Fruit fly (Drosophila melanogaster) whole organism, wandering third instar larva: ENCODE results near the gene CG12236.
A peak's percentile ranks its signal among the peaks of the same experiment; 100 is the strongest.

Experiments used
- Abd-B ChIP-seq: fragments of >200 bp; optimal IDR thresholded peaks from 2 replicates; lab custom pipeline; 2017; ENCODE audit warnings: missing biosample characterization, missing genetic modification characterization
- CG32264 ChIP-seq: fragments of 200-800 bp; sonication (Bioruptor generic); optimal IDR thresholded peaks from 2 replicates; lab custom pipeline; 2016; ENCODE audit warnings: missing biosample characterization, missing genetic modification characterization
- CG9705 ChIP-seq: fragments of 200-800 bp; sonication (Bioruptor generic); optimal IDR thresholded peaks from 2 replicates; lab custom pipeline; 2018; ENCODE audit warnings: missing biosample characterization, mild to moderate bottlenecking, missing genetic modification characterization
- CrebA ChIP-seq: fragments of 200-800 bp; sonication (Bioruptor generic); optimal IDR thresholded peaks from 2 replicates; lab custom pipeline; 2016; ENCODE audit warnings: missing biosample characterization, mild to moderate bottlenecking, missing genetic modification characterization, borderline replicate concordance
- Dfd ChIP-seq: fragments of >200 bp; optimal IDR thresholded peaks from 2 replicates; lab custom pipeline; 2017; ENCODE audit warnings: missing biosample characterization, missing genetic modification characterization
- Dif ChIP-seq: fragments of 200-275, 200-300 bp; sonication (Bioruptor generic); optimal IDR thresholded peaks from 2 replicates; lab custom pipeline; 2018; ENCODE audit warnings: missing biosample characterization, missing genetic modification characterization; ENCODE audit not compliant: partially characterized antibody
- GATAd ChIP-seq: sonication (Bioruptor generic); optimal IDR thresholded peaks from 2 replicates; lab custom pipeline; 2016; ENCODE audit warnings: missing biosample characterization, missing genetic modification characterization
- HLH106 ChIP-seq: fragments of 200-800 bp; optimal IDR thresholded peaks from 3 replicates; lab custom pipeline; 2019; ENCODE audit warnings: missing biosample characterization, mild to moderate bottlenecking, missing genetic modification characterization, moderate library complexity
- Hnf4 ChIP-seq: fragments of 200-800 bp; sonication (Bioruptor generic); optimal IDR thresholded peaks from 2 replicates; lab custom pipeline; 2016; ENCODE audit warnings: missing biosample characterization, mild to moderate bottlenecking, missing genetic modification characterization
- Hr78 ChIP-seq: fragments of >200 bp; optimal IDR thresholded peaks from 2 replicates; lab custom pipeline; 2017; ENCODE audit warnings: missing biosample characterization, missing genetic modification characterization
- Hr83 ChIP-seq: fragments of 200-300 bp; sonication (Bioruptor generic); optimal IDR thresholded peaks from 2 replicates; lab custom pipeline; 2016; ENCODE audit warnings: missing biosample characterization, mild to moderate bottlenecking, missing genetic modification characterization, moderate library complexity; ENCODE audit not compliant: poor library complexity, severe bottlenecking
- Jra ChIP-seq: sonication (Bioruptor generic); optimal IDR thresholded peaks from 2 replicates; lab custom pipeline; 2016; ENCODE audit warnings: missing biosample characterization, missing genetic modification characterization
- Mio ChIP-seq: sonication (Bioruptor generic); optimal IDR thresholded peaks from 2 replicates; lab custom pipeline; 2016; ENCODE audit warnings: missing biosample characterization, missing genetic modification characterization
- Myc ChIP-seq: fragments of >200 bp; optimal IDR thresholded peaks from 2 replicates; lab custom pipeline; 2017
- N ChIP-seq: fragments of >200 bp; optimal IDR thresholded peaks from 2 replicates; lab custom pipeline; 2018; ENCODE audit warnings: missing biosample characterization, missing external identifiers, missing genetic modification characterization
- OdsH ChIP-seq: fragments of 200-800 bp; sonication (Bioruptor generic); optimal IDR thresholded peaks from 2 replicates; lab custom pipeline; 2016; ENCODE audit warnings: missing biosample characterization, mild to moderate bottlenecking, missing genetic modification characterization
- Rel ChIP-seq, 2 experiments: fragments of 200-800 bp; sonication (Bioruptor generic) in 1 of 2; optimal IDR thresholded peaks; 2 replicates in 1 of 2; 3 replicates in 1 of 2; lab custom pipeline; 2016 to 2019; ENCODE audit warnings: mild to moderate bottlenecking in 2 of 2, missing biosample characterization in 2 of 2, missing genetic modification characterization in 2 of 2, moderate library complexity in 1 of 2
- Sp1 ChIP-seq: fragments of 200-800 bp; sonication (Bioruptor generic); optimal IDR thresholded peaks from 3 replicates; lab custom pipeline; 2019; ENCODE audit warnings: missing biosample characterization, mild to moderate bottlenecking, missing genetic modification characterization, moderate library complexity
- Vsx2 ChIP-seq: fragments of 200-300, 225-300 bp; sonication (Bioruptor generic); optimal IDR thresholded peaks from 2 replicates; lab custom pipeline; 2018; ENCODE audit warnings: missing biosample characterization, missing genetic modification characterization; ENCODE audit not compliant: partially characterized antibody
- br ChIP-seq: fragments of 200-800 bp; sonication (Bioruptor generic); optimal IDR thresholded peaks from 2 replicates; lab custom pipeline; 2016; ENCODE audit warnings: missing biosample characterization, missing genetic modification characterization
- brk ChIP-seq: fragments of 200-800 bp; sonication (Bioruptor generic); optimal IDR thresholded peaks from 2 replicates; lab custom pipeline; 2016; ENCODE audit warnings: missing biosample characterization, mild to moderate bottlenecking, missing genetic modification characterization
- dl ChIP-seq, 2 experiments: fragments of 175-275, 200-275 bp in 1 of 2; fragments of 200-275 bp in 1 of 2; sonication (Bioruptor generic); optimal IDR thresholded peaks; lab custom pipeline; 2018; ENCODE audit warnings: mild to moderate bottlenecking in 2 of 2, missing biosample characterization in 2 of 2, missing genetic modification characterization in 2 of 2, moderate library complexity in 2 of 2; ENCODE audit not compliant: partially characterized antibody in 2 of 2, insufficient read depth in 1 of 2
- dmrt93B ChIP-seq: fragments of 200-800 bp; sonication (Bioruptor generic); optimal IDR thresholded peaks from 2 replicates; lab custom pipeline; 2018; ENCODE audit warnings: missing biosample characterization, mild to moderate bottlenecking, missing genetic modification characterization
- dsf ChIP-seq: sonication (Bioruptor generic); optimal IDR thresholded peaks from 2 replicates; lab custom pipeline; 2016; ENCODE audit warnings: missing biosample characterization, missing genetic modification characterization, borderline replicate concordance
- ey ChIP-seq: fragments of 200-800 bp; sonication (Bioruptor generic); optimal IDR thresholded peaks from 2 replicates; lab custom pipeline; 2016; ENCODE audit warnings: missing biosample characterization, missing genetic modification characterization
- foxo ChIP-seq, 2 experiments: fragments of 200-800 bp; sonication (Bioruptor generic); optimal IDR thresholded peaks; 2 replicates in 1 of 2; 3 replicates in 1 of 2; lab custom pipeline; 2016 to 2017; ENCODE audit warnings: missing biosample characterization in 2 of 2, missing genetic modification characterization in 2 of 2
- fru ChIP-seq: fragments of 200-800 bp; sonication (Bioruptor generic); optimal IDR thresholded peaks from 3 replicates; lab custom pipeline; 2016; ENCODE audit warnings: missing biosample characterization, mild to moderate bottlenecking, missing genetic modification characterization
- h ChIP-seq: fragments of 200-800 bp; sonication (Bioruptor generic); optimal IDR thresholded peaks from 3 replicates; lab custom pipeline; 2016; ENCODE audit warnings: missing biosample characterization, mild to moderate bottlenecking, missing genetic modification characterization
- jim ChIP-seq: fragments of 175-275, 200-325 bp; sonication (Bioruptor generic); optimal IDR thresholded peaks from 2 replicates; lab custom pipeline; 2016; ENCODE audit warnings: missing biosample characterization, mild to moderate bottlenecking, missing genetic modification characterization
- lola ChIP-seq: fragments of >200 bp; optimal IDR thresholded peaks from 2 replicates; lab custom pipeline; 2017; ENCODE audit warnings: missing biosample characterization, missing genetic modification characterization
- pan ChIP-seq: fragments of >200 bp; optimal IDR thresholded peaks from 2 replicates; lab custom pipeline; 2017
- psq ChIP-seq: fragments of 200-800 bp; sonication (Bioruptor generic); optimal IDR thresholded peaks from 3 replicates; lab custom pipeline; 2017; ENCODE audit warnings: missing biosample characterization, mild to moderate bottlenecking, missing genetic modification characterization, moderate library complexity
- rgr ChIP-seq: fragments of 200-800 bp; sonication (Bioruptor generic); optimal IDR thresholded peaks from 3 replicates; lab custom pipeline; 2016; ENCODE audit warnings: missing biosample characterization, mild to moderate bottlenecking, missing genetic modification characterization
- sage ChIP-seq: fragments of 200-800 bp; sonication (Bioruptor generic); optimal IDR thresholded peaks from 2 replicates; lab custom pipeline; 2016; ENCODE audit warnings: missing biosample characterization, mild to moderate bottlenecking, missing genetic modification characterization
- sv ChIP-seq: fragments of 200-800 bp; sonication (Bioruptor generic); optimal IDR thresholded peaks from 3 replicates; lab custom pipeline; 2016; ENCODE audit warnings: missing biosample characterization, missing genetic modification characterization
- tai ChIP-seq: sonication (Bioruptor generic); optimal IDR thresholded peaks from 2 replicates; lab custom pipeline; 2016; ENCODE audit warnings: missing biosample characterization, missing genetic modification characterization
- usp ChIP-seq: fragments of >200 bp; optimal IDR thresholded peaks from 2 replicates; lab custom pipeline; 2017; ENCODE audit warnings: missing biosample characterization, missing genetic modification characterization
- woc ChIP-seq: sonication (Bioruptor generic); optimal IDR thresholded peaks from 2 replicates; lab custom pipeline; 2016; ENCODE audit warnings: missing biosample characterization, mild to moderate bottlenecking, missing genetic modification characterization

The CG12236 gene

DNA sequence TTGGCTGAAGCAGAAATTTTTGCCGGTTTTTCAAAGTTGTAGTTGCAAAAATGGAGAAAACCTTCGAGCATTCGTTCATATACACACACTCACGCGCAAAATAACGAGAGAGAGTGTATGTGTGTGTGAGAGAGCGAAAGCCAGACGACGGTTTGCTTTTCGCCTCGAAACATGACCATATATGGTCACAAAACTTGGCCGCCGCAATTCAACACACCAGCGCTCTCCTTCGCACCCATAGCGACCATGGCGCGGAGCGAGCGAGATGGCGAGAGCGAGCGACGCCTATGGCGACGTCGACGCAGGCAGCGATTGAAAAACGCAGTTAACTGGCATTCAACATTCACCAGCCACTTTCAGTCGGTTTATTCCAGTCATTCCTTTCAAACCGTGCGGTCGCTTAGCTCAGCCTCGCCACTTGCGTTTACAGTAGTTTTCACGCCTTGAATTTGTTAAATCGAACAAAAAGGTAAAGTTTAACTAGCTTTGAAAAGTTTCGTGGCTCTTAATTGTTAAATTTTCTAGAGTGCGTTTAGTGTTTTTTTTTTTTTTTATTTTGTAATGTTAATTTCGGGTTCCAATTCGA lies 6.2 kb upstream of the CG12236 start:
- no peak for TF ChIP-seq N (GFP tag; lab: Kevin White, UChicago)
- TF ChIP-seq psq (GFP tag; lab: Kevin White, UChicago), result peak; percentile 85
- peak; percentile 6 for TF ChIP-seq brk (GFP tag; lab: Kevin White, UChicago)
- TF ChIP-seq rgr (GFP tag; lab: Kevin White, UChicago), result peak; percentile 26
- TF ChIP-seq Dfd (GFP tag; lab: Kevin White, UChicago), result no peak
- peak; percentile 10 for TF ChIP-seq Jra
- TF ChIP-seq dl (GFP tag; optimal IDR thresholded peaks at IDR 0.05; lab: Kevin White, UChicago; ENCODE audit: insufficient read depth in 1 of 2, partially characterized antibody in 2 of 2), result no peak
- TF ChIP-seq h (GFP tag; lab: Kevin White, UChicago), result peak; percentile 36
- TF ChIP-seq CG32264, result no peak
- peak; percentile 45 for TF ChIP-seq Dif (GFP tag; lab: Kevin White, UChicago)
- TF ChIP-seq Hnf4 (GFP tag; lab: Kevin White, UChicago), result peak; percentile 55
- peak; percentile 40 for TF ChIP-seq woc (GFP tag; lab: Kevin White, UChicago)
- TF ChIP-seq sv, result peak; percentile 49
- peak; percentile 50 for TF ChIP-seq Sp1
- peak; percentile 60 for TF ChIP-seq Hr83 (GFP tag; lab: Kevin White, UChicago)
- no peak for TF ChIP-seq Rel (GFP tag; optimal IDR thresholded peaks at IDR 0.05; lab: Kevin White, UChicago)
- TF ChIP-seq Rel (tag; optimal IDR thresholded peaks at IDR 0.05; lab: Kevin White, UChicago), result peak; percentile 65
- TF ChIP-seq foxo (GFP tag; optimal IDR thresholded peaks at IDR 0.05; lab: Kevin White, UChicago), result peak in 1 of 2 experiments; percentile 42
- TF ChIP-seq br, result peak; percentile 33
- peak; percentile 65 for TF ChIP-seq fru (GFP tag; lab: Kevin White, UChicago)
- TF ChIP-seq ey (GFP tag; lab: Kevin White, UChicago), result peak; percentile 14

DNA sequence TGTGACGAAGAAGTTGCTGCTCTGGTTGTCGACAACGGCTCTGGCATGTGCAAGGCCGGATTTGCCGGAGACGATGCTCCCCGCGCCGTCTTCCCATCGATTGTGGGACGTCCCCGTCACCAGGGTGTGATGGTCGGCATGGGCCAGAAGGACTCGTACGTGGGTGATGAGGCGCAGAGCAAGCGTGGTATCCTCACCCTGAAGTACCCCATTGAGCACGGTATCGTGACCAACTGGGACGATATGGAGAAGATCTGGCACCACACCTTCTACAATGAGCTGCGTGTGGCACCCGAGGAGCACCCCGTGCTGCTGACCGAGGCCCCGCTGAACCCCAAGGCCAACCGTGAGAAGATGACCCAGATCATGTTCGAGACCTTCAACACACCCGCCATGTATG lies 5.2 kb upstream of the CG12236 start:
- TF ChIP-seq Hr78 (GFP tag; lab: Kevin White, UChicago) (no peak), Rel (GFP tag; optimal IDR thresholded peaks at IDR 0.05; lab: Kevin White, UChicago) (no peak), Rel (tag; optimal IDR thresholded peaks at IDR 0.05; lab: Kevin White, UChicago) (peak; percentile 52)

DNA sequence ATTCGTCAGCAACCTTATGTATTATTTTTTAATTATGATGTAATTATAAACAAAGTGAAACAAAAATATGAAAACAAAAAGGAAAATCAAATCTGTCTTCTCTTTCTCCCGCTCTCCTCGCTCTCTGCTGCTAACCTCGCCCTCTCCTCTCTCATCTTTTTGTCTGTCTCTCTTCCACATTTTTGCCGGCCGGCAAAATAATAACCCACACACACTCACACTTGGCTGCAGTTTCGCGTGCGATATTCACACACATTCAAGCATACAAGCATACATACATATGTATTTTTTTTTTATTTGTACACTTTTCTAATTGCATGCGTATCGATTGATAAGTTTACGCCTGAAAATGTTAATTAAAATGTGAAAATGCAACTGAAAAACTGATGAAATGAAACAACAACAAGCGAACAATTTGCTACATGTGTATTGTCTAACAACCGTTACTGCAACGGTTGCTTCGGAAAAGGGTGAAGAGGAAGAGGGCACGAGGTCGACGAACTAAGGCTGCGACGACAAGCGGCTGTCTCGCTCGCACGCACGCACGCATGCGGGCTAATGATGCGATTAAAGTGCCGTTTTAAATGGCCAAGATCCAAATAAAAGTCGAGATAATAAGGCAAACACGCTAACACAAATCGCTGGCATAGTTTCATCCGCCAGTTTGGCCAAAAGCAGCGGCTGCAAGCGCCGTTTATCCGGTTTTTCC lies 3.4 kb upstream of the CG12236 start:
- TF ChIP-seq Jra (peak; percentile 48), Mio (no peak), Dif (GFP tag; lab: Kevin White, UChicago) (peak; percentile 70), usp (GFP tag; lab: Kevin White, UChicago) (no peak), lola (GFP tag; lab: Kevin White, UChicago) (no peak), Hnf4 (GFP tag; lab: Kevin White, UChicago) (peak; percentile 48), h (GFP tag; lab: Kevin White, UChicago) (peak; percentile 23), HLH106 (tag; lab: Kevin White, UChicago) (no peak), foxo (GFP tag; optimal IDR thresholded peaks at IDR 0.05; lab: Kevin White, UChicago) (peak in 1 of 2 experiments; percentile 26), Abd-B (no peak), fru (GFP tag; lab: Kevin White, UChicago) (peak; percentile 23), OdsH (no peak), CG9705 (GFP tag; lab: Kevin White, UChicago) (no peak), psq (GFP tag; lab: Kevin White, UChicago) (peak; percentile 52), Hr83 (GFP tag; lab: Kevin White, UChicago) (peak; percentile 37), brk (GFP tag; lab: Kevin White, UChicago) (peak; percentile 76), woc (GFP tag; lab: Kevin White, UChicago) (peak; percentile 37), N (GFP tag; lab: Kevin White, UChicago) (no peak), CG32264 (no peak), jim (no peak), ey (GFP tag; lab: Kevin White, UChicago) (no peak), dsf (no peak), Myc (lab: Kevin White, UChicago) (no peak), CrebA (GFP tag; lab: Kevin White, UChicago) (no peak), pan (lab: Kevin White, UChicago) (no peak), sage (GFP tag; lab: Kevin White, UChicago) (peak; percentile 43), sv (no peak), Sp1 (no peak), GATAd (GFP tag; lab: Kevin White, UChicago) (no peak), Vsx2 (no peak), br (no peak), dl (GFP tag; optimal IDR thresholded peaks at IDR 0.05; lab: Kevin White, UChicago; ENCODE audit: insufficient read depth in 1 of 2, partially characterized antibody in 2 of 2) (no peak), rgr (GFP tag; lab: Kevin White, UChicago) (peak; percentile 6), tai (GFP tag; lab: Kevin White, UChicago) (no peak), dmrt93B (GFP tag; lab: Kevin White, UChicago) (no peak), Rel (GFP tag; optimal IDR thresholded peaks at IDR 0.05; lab: Kevin White, UChicago) (no peak), Rel (tag; optimal IDR thresholded peaks at IDR 0.05; lab: Kevin White, UChicago) (peak; percentile 60), Dfd (GFP tag; lab: Kevin White, UChicago) (no peak), Hr78 (GFP tag; lab: Kevin White, UChicago) (no peak)
